Fruit fly (Drosophila melanogaster) whole organism, embryonic: ENCODE results near the gene Ostgamma.
A peak's percentile ranks its signal among the peaks of the same experiment; 100 is the strongest.

ENCODE experiments used
- Adf1 ChIP-seq: fragments of 200-800 bp; sonication (Bioruptor generic); IDR thresholded peaks from 2 replicates; pipeline ENCODE4 v1.3.6; 2022; ENCODE audit warnings: missing biosample characterization, missing genetic modification characterization
- B-H1 ChIP-seq: fragments of 200-800 bp; sonication (Bioruptor generic); IDR thresholded peaks from 3 replicates; pipeline ENCODE4 v1.3.6; 2022; ENCODE audit warnings: missing biosample characterization, missing genetic modification characterization
- Bgb ChIP-seq: fragments of 200-800 bp; sonication (Bioruptor generic); IDR thresholded peaks from 2 replicates; pipeline ENCODE4 v1.3.6; 2022; ENCODE audit warnings: missing biosample characterization, missing genetic modification characterization; ENCODE audit not compliant: partially characterized antibody
- CG10267 ChIP-seq: fragments of 200-800 bp; sonication (Bioruptor generic); optimal IDR thresholded peaks from 2 replicates; lab custom pipeline; 2018; ENCODE audit warnings: missing biosample characterization, mild to moderate bottlenecking, missing genetic modification characterization, moderate library complexity
- CG10274 ChIP-seq: fragments of 200-800 bp; sonication (Bioruptor generic); optimal IDR thresholded peaks from 3 replicates; lab custom pipeline; 2017; ENCODE audit warnings: missing biosample characterization, mild to moderate bottlenecking, missing genetic modification characterization
- CG11085 ChIP-seq: fragments of 200-800 bp; sonication (Bioruptor generic); IDR thresholded peaks from 2 replicates; pipeline ENCODE4 v1.3.6; 2022; ENCODE audit warnings: missing biosample characterization, missing genetic modification characterization
- CG11504 ChIP-seq: fragments of 200-800 bp; sonication (Bioruptor generic); optimal IDR thresholded peaks from 3 replicates; lab custom pipeline; 2019; ENCODE audit warnings: missing biosample characterization, mild to moderate bottlenecking, missing genetic modification characterization, moderate library complexity
- CG12155 ChIP-seq: fragments of 200-800 bp; sonication (Bioruptor generic); optimal IDR thresholded peaks from 3 replicates; lab custom pipeline; 2016; ENCODE audit warnings: missing biosample characterization, missing genetic modification characterization
- CG12659 ChIP-seq: fragments of 200-800 bp; sonication (Bioruptor generic); optimal IDR thresholded peaks from 3 replicates; lab custom pipeline; 2017; ENCODE audit warnings: mild to moderate bottlenecking, missing biosample characterization, missing genetic modification reagents, missing genetic modification characterization
- CG14441 ChIP-seq: fragments of 200-800 bp; sonication (Bioruptor generic); IDR thresholded peaks from 2 replicates; pipeline ENCODE4 v1.3.6; 2022; ENCODE audit warnings: missing biosample characterization, missing genetic modification characterization
- CG14965 ChIP-seq: fragments of 200-800 bp; sonication (Bioruptor generic); optimal IDR thresholded peaks from 2 replicates; lab custom pipeline; 2016; ENCODE audit warnings: missing biosample characterization, missing genetic modification characterization, borderline replicate concordance
- CG2202 ChIP-seq: fragments of 200-800 bp; sonication (Bioruptor generic); optimal IDR thresholded peaks from 2 replicates; lab custom pipeline; 2018; ENCODE audit warnings: missing biosample characterization, mild to moderate bottlenecking, missing genetic modification characterization
- CG32767 ChIP-seq: fragments of 200-800 bp; sonication (Bioruptor generic); IDR thresholded peaks from 2 replicates; pipeline ENCODE4 v1.3.6; 2022; ENCODE audit warnings: missing biosample characterization, missing genetic modification characterization
- CG33213 ChIP-seq: fragments of 200-800 bp; sonication (Bioruptor generic); optimal IDR thresholded peaks from 3 replicates; lab custom pipeline; 2016; ENCODE audit warnings: missing biosample characterization, missing genetic modification characterization
- CG42726 ChIP-seq: fragments of 200-800 bp; sonication (Bioruptor generic); IDR thresholded peaks from 2 replicates; pipeline ENCODE4 v1.3.6; 2022; ENCODE audit warnings: missing biosample characterization, missing genetic modification characterization; ENCODE audit not compliant: partially characterized antibody
- CG4707 ChIP-seq: fragments of 200-800 bp; sonication (Bioruptor generic); optimal IDR thresholded peaks from 2 replicates; lab custom pipeline; 2018; ENCODE audit warnings: missing biosample characterization, mild to moderate bottlenecking, missing genetic modification characterization, moderate library complexity
- CG6683 ChIP-seq: fragments of 200-800 bp; sonication (Bioruptor generic); optimal IDR thresholded peaks from 2 replicates; lab custom pipeline; 2017; ENCODE audit warnings: missing biosample characterization, mild to moderate bottlenecking, missing genetic modification characterization, missing genetic modification reagents
- CG6813 ChIP-seq: fragments of 200-800 bp; sonication (Bioruptor generic); optimal IDR thresholded peaks from 2 replicates; lab custom pipeline; 2017; ENCODE audit warnings: missing biosample characterization, missing genetic modification characterization, mild to moderate bottlenecking, moderate library complexity, missing genetic modification reagents
- CG7357 ChIP-seq: fragments of 200-800 bp; sonication (Bioruptor generic); IDR thresholded peaks from 3 replicates; pipeline ENCODE4 v1.3.6; 2022; ENCODE audit warnings: missing biosample characterization, missing genetic modification characterization
- CG7786 ChIP-seq: fragments of 200-800 bp; sonication (Bioruptor generic); optimal IDR thresholded peaks from 2 replicates; lab custom pipeline; 2016; ENCODE audit warnings: missing biosample characterization, missing genetic modification characterization
- CG7963 ChIP-seq: fragments of 200-800 bp; sonication (Bioruptor generic); IDR thresholded peaks from 3 replicates; pipeline ENCODE4 v1.3.6; 2022; ENCODE audit warnings: missing biosample characterization, missing genetic modification characterization; ENCODE audit not compliant: partially characterized antibody
- CG8290 ChIP-seq, 3 experiments: fragments of 200-800 bp; sonication (Bioruptor generic); optimal IDR thresholded peaks; 2 replicates each; lab custom pipeline; 2016 to 2019; ENCODE audit warnings: missing biosample characterization in 3 of 3, missing genetic modification characterization in 3 of 3, mild to moderate bottlenecking in 2 of 3, moderate library complexity in 1 of 3
- Dip3 ChIP-seq: fragments of 200-800 bp; sonication (Bioruptor generic); optimal IDR thresholded peaks from 3 replicates; lab custom pipeline; 2016; ENCODE audit warnings: missing biosample characterization, missing genetic modification characterization
- Dref ChIP-seq: fragments of 200-800 bp; sonication (Bioruptor generic); IDR thresholded peaks from 2 replicates; pipeline ENCODE4 v1.3.6; 2022; ENCODE audit warnings: missing biosample characterization, missing genetic modification characterization
- Gsc ChIP-seq: fragments of 200-800 bp; sonication (Bioruptor generic); IDR thresholded peaks from 2 replicates; pipeline ENCODE4 v1.3.6; 2022; ENCODE audit warnings: missing biosample characterization, missing genetic modification characterization
- Hmr ChIP-seq: fragments of 200-800 bp; sonication (Bioruptor generic); optimal IDR thresholded peaks from 3 replicates; lab custom pipeline; 2017; ENCODE audit warnings: mild to moderate bottlenecking, missing biosample characterization, missing genetic modification reagents, missing genetic modification characterization
- MESR4 ChIP-seq: fragments of 200-800 bp; sonication (Bioruptor generic); optimal IDR thresholded peaks from 2 replicates; lab custom pipeline; 2018; ENCODE audit warnings: missing biosample characterization, mild to moderate bottlenecking, missing genetic modification characterization, moderate library complexity
- Myb ChIP-seq: fragments of 200-800 bp; sonication (Bioruptor generic); optimal IDR thresholded peaks from 2 replicates; lab custom pipeline; 2016; ENCODE audit warnings: missing biosample characterization, missing genetic modification characterization
- NC2α ChIP-seq: fragments of 200-800 bp; sonication (Bioruptor generic); optimal IDR thresholded peaks from 2 replicates; lab custom pipeline; 2016; ENCODE audit warnings: missing biosample characterization, missing genetic modification characterization
- Nf-YC ChIP-seq: fragments of 200-800 bp; optimal IDR thresholded peaks from 3 replicates; lab custom pipeline; 2019; ENCODE audit warnings: missing biosample characterization, mild to moderate bottlenecking, missing genetic modification characterization, moderate library complexity
- Side ChIP-seq: fragments of 200-800 bp; sonication (Bioruptor generic); optimal IDR thresholded peaks from 2 replicates; lab custom pipeline; 2016; ENCODE audit warnings: missing biosample characterization, missing genetic modification characterization
- Sry-δ ChIP-seq: fragments of 200-800 bp; sonication (Bioruptor generic); optimal IDR thresholded peaks from 2 replicates; lab custom pipeline; 2016; ENCODE audit warnings: missing biosample characterization, missing genetic modification characterization
- ara ChIP-seq: fragments of 200-800 bp; sonication (Bioruptor generic); IDR thresholded peaks from 2 replicates; pipeline ENCODE4 v1.3.6; 2022; ENCODE audit warnings: missing biosample characterization, missing genetic modification characterization
- az2 ChIP-seq: fragments of 200-800 bp; sonication (Bioruptor generic); optimal IDR thresholded peaks from 3 replicates; lab custom pipeline; 2016; ENCODE audit warnings: missing biosample characterization, missing genetic modification characterization
- crp ChIP-seq, 2 experiments: fragments of 200-800 bp; sonication (Bioruptor generic); optimal IDR thresholded peaks; 2 replicates in 1 of 2; 3 replicates in 1 of 2; lab custom pipeline; 2017; ENCODE audit warnings: missing biosample characterization in 2 of 2, missing genetic modification characterization in 2 of 2, mild to moderate bottlenecking in 1 of 2, moderate library complexity in 1 of 2
- dmrt99B ChIP-seq: fragments of 200-800 bp; sonication (Bioruptor generic); optimal IDR thresholded peaks from 2 replicates; lab custom pipeline; 2018; ENCODE audit warnings: missing biosample characterization, mild to moderate bottlenecking, missing genetic modification characterization, moderate library complexity
- exex ChIP-seq: fragments of 200-800 bp; sonication (Bioruptor generic); optimal IDR thresholded peaks from 4 replicates; lab custom pipeline; 2018; ENCODE audit warnings: missing biosample characterization, mild to moderate bottlenecking, missing genetic modification characterization, moderate library complexity
- fd3F ChIP-seq: fragments of 200-800 bp; sonication (Bioruptor generic); optimal IDR thresholded peaks from 2 replicates; lab custom pipeline; 2018; ENCODE audit warnings: missing biosample characterization, mild to moderate bottlenecking, missing genetic modification characterization, moderate library complexity
- her ChIP-seq: fragments of 200-800 bp; sonication (Bioruptor generic); optimal IDR thresholded peaks from 2 replicates; lab custom pipeline; 2016; ENCODE audit warnings: missing biosample characterization, missing genetic modification characterization
- jing ChIP-seq: fragments of 200-800 bp; sonication (Bioruptor generic); optimal IDR thresholded peaks from 2 replicates; lab custom pipeline; 2018; ENCODE audit warnings: missing biosample characterization, mild to moderate bottlenecking, missing genetic modification characterization
- mld ChIP-seq: fragments of 200-800 bp; sonication (Bioruptor generic); IDR thresholded peaks from 3 replicates; pipeline ENCODE4 v1.3.6; 2022; ENCODE audit warnings: missing biosample characterization, missing genetic modification characterization; ENCODE audit not compliant: partially characterized antibody
- nerfin-1 ChIP-seq: fragments of 200-800 bp; sonication (Bioruptor generic); optimal IDR thresholded peaks from 3 replicates; lab custom pipeline; 2019; ENCODE audit warnings: missing biosample characterization, mild to moderate bottlenecking, missing genetic modification characterization, moderate library complexity
- onecut ChIP-seq: fragments of 200-800 bp; sonication (Bioruptor generic); IDR thresholded peaks from 2 replicates; pipeline ENCODE4 v1.3.6; 2022; ENCODE audit warnings: missing biosample characterization, missing genetic modification characterization
- pb ChIP-seq: fragments of 200-800 bp; sonication (Bioruptor generic); optimal IDR thresholded peaks from 3 replicates; lab custom pipeline; 2016; ENCODE audit warnings: missing biosample characterization, missing genetic modification characterization
- sc ChIP-seq, 3 experiments: fragments of >200 bp in 2 of 3; fragments of 200-800 bp in 1 of 3; sonication (Bioruptor generic) in 1 of 3; optimal IDR thresholded peaks; 2 replicates in 2 of 3; 3 replicates in 1 of 3; lab custom pipeline; 2017; ENCODE audit warnings: mild to moderate bottlenecking in 1 of 3, missing biosample characterization in 1 of 3, missing genetic modification characterization in 1 of 3, missing genetic modification reagents in 1 of 3
- seq ChIP-seq: fragments of 200-800 bp; sonication (Bioruptor generic); IDR thresholded peaks from 2 replicates; pipeline ENCODE4 v1.3.6; 2022; ENCODE audit warnings: missing biosample characterization, missing genetic modification characterization
- so ChIP-seq: fragments of 200-800 bp; sonication (Bioruptor generic); IDR thresholded peaks from 3 replicates; pipeline ENCODE4 v1.3.6; 2022; ENCODE audit warnings: missing biosample characterization, missing genetic modification characterization
- usp ChIP-seq: fragments of >200 bp; optimal IDR thresholded peaks from 2 replicates; lab custom pipeline; 2017; ENCODE audit warnings: missing biosample characterization, missing genetic modification characterization
- wdn ChIP-seq: fragments of 200-800 bp; sonication (Bioruptor generic); IDR thresholded peaks from 2 replicates; pipeline ENCODE4 v1.3.6; 2022; ENCODE audit warnings: missing biosample characterization, missing genetic modification characterization

Gene Ostgamma

dm6 chr2L:8311091-8311490 lies 3.1 kb upstream of the Ostgamma start, which contains the start of the genes CG7810 and CG7806 (continued):
- TF ChIP-seq exex (tag; lab: Kevin White, UChicago) (peak; percentile 75), Nf-YC (peak; percentile 78), CG6683 (GFP tag; lab: Kevin White, UChicago) (peak; percentile 63), CG42726 (GFP tag; lab: Robert Waterston, UW) (no peak), CG10274 (GFP tag; lab: Kevin White, UChicago) (peak; percentile 25), pb (GFP tag; lab: Kevin White, UChicago) (peak; percentile 70), Myb (GFP tag; lab: Kevin White, UChicago) (peak; percentile 77), NC2α (GFP tag; lab: Kevin White, UChicago) (peak; percentile 81), Gsc (no peak), CG10267 (tag; lab: Kevin White, UChicago) (peak; percentile 87), CG11085 (GFP tag; lab: Robert Waterston, UW) (peak; percentile 69), Hmr (no peak), Bgb (GFP tag; lab: Robert Waterston, UW) (no peak), Dref (GFP tag; lab: Robert Waterston, UW) (peak; percentile 48), Adf1 (GFP tag; lab: Robert Waterston, UW) (peak; percentile 65), nerfin-1 (tag; lab: Kevin White, UChicago) (peak; percentile 85), CG14441 (GFP tag; lab: Robert Waterston, UW) (peak; percentile 91), Dip3 (GFP tag; lab: Kevin White, UChicago) (peak; percentile 84), her (GFP tag; lab: Kevin White, UChicago) (peak; percentile 84), CG7357 (GFP tag; lab: Robert Waterston, UW) (peak; percentile 69; the same call in 2 of the 3 replicates), Side (GFP tag; lab: Kevin White, UChicago) (peak; percentile 87), dmrt99B (tag; lab: Kevin White, UChicago) (no peak), CG33213 (peak; percentile 72), usp (GFP tag; lab: Kevin White, UChicago) (no peak), CG14965 (GFP tag; lab: Kevin White, UChicago) (no peak), CG7786 (peak; percentile 86), CG7963 (no peak), CG12155 (GFP tag; lab: Kevin White, UChicago) (peak; percentile 83), mld (GFP tag; lab: Robert Waterston, UW) (no peak), seq (GFP tag; lab: Robert Waterston, UW) (peak; percentile 91), crp (GFP tag; optimal IDR thresholded peaks at IDR 0.05; lab: Kevin White, UChicago) (peak in 1 of 2 experiments; percentile 64), CG12659 (GFP tag; lab: Kevin White, UChicago) (peak; percentile 95), sc (optimal IDR thresholded peaks at IDR 0.05; lab: Kevin White, UChicago) (no peak), sc (GFP tag; optimal IDR thresholded peaks at IDR 0.05; lab: Kevin White, UChicago) (peak; percentile 69), CG11504 (tag; lab: Kevin White, UChicago) (no peak), CG6813 (GFP tag; lab: Kevin White, UChicago) (peak; percentile 84), fd3F (GFP tag; lab: Kevin White, UChicago) (peak; percentile 88), CG8290 (GFP tag; optimal IDR thresholded peaks at IDR 0.05; lab: Kevin White, UChicago) (peak; percentile 81), CG8290 (tag; optimal IDR thresholded peaks at IDR 0.05; lab: Kevin White, UChicago) (peak in 1 of 2 experiments; percentile 80), az2 (peak; percentile 93), CG4707 (GFP tag; lab: Kevin White, UChicago) (peak; percentile 57), so (GFP tag; lab: Robert Waterston, UW) (peak; percentile 90), wdn (GFP tag; lab: Robert Waterston, UW) (peak; percentile 86), CG32767 (GFP tag; lab: Robert Waterston, UW) (peak; percentile 89), B-H1 (GFP tag; lab: Robert Waterston, UW) (peak; percentile 81), onecut (GFP tag; lab: Robert Waterston, UW) (peak; percentile 81), jing (peak; percentile 58), MESR4 (GFP tag; lab: Kevin White, UChicago) (peak; percentile 56), Sry-δ (GFP tag; lab: Kevin White, UChicago) (peak; percentile 76), CG2202 (tag; lab: Kevin White, UChicago) (peak; percentile 87), ara (GFP tag; lab: Robert Waterston, UW) (peak; percentile 89)
